Worm (Caenorhabditis elegans) whole organism, early embryonic: Measurements from ENCODE around the gene Y44A6D.6.

Experiments used
- B0310.2 ChIP-seq: sonication (generic microtip); optimal IDR thresholded peaks from 2 replicates; lab custom pipeline; 2016; ENCODE audit warnings: mild to moderate bottlenecking, missing genetic modification characterization, missing compliant biosample characterization
- F13C5.2 ChIP-seq: sonication (generic microtip); optimal IDR thresholded peaks from 2 replicates; lab custom pipeline; 2017; ENCODE audit warnings: mild to moderate bottlenecking, missing genetic modification characterization, inconsistent platforms, missing compliant biosample characterization
- ets-7 ChIP-seq: sonication (generic microtip); optimal IDR thresholded peaks from 2 replicates; lab custom pipeline; 2016; ENCODE audit warnings: missing genotype, missing genetic modification characterization, missing compliant biosample characterization
- hnd-1 ChIP-seq: sonication (generic microtip); optimal IDR thresholded peaks from 2 replicates; lab custom pipeline; 2016; ENCODE audit warnings: missing genetic modification characterization, missing compliant biosample characterization
- sea-1 ChIP-seq: fragments of 200-800 bp; sonication (Bioruptor generic); conservative IDR thresholded peaks from 2 replicates; pipeline ENCODE4 v1.3.6; 2022; ENCODE audit warnings: missing genetic modification characterization, missing compliant biosample characterization
- tbx-37 ChIP-seq: fragments of 200-800 bp; sonication (Bioruptor generic); conservative IDR thresholded peaks from 2 replicates; pipeline ENCODE4 v1.3.6; 2022; ENCODE audit warnings: missing genetic modification reagents, missing genetic modification characterization, missing compliant biosample characterization
- tra-4 ChIP-seq: sonication (generic microtip); optimal IDR thresholded peaks from 2 replicates; lab custom pipeline; 2017; ENCODE audit warnings: missing genetic modification characterization, missing compliant biosample characterization

DNA sequence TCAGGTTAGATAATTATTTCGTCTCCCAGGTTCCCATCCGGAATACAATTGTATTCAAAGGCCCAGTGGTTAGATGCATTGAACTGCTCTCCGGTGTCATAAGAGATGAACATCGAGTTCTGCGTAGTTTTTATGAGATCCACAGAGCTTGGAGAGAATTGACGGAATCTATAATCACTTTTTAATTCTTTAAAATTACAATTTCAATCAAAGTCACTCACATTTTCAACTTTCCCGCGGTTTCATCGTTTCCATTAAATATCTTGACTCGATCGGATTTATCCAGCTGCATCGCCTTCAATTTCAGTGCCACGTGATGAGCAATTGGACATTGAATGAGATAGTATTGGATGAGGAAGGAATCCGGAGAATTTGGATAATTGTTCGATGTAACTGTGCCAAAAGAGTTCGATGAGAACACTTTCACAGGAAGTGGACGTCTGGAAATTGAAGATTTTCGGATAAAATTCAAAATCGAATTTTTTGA is 40.6 kb downstream of the Y44A6D.6 start:
- TF ChIP-seq hnd-1 (tag; lab: Kevin White, UChicago) (no peak), F13C5.2 (tag; lab: Kevin White, UChicago) (no peak), tra-4 (tag; lab: Kevin White, UChicago) (no peak), tbx-37 (GFP tag; lab: Robert Waterston, UW) (no peak), ets-7 (tag; lab: Kevin White, UChicago) (no peak), B0310.2 (tag; lab: Kevin White, UChicago) (no peak), sea-1 (GFP tag; lab: Robert Waterston, UW) (no peak)
